Fruit fly (Drosophila melanogaster): ENCODE data around the gene Trf4-1.

DNA sequence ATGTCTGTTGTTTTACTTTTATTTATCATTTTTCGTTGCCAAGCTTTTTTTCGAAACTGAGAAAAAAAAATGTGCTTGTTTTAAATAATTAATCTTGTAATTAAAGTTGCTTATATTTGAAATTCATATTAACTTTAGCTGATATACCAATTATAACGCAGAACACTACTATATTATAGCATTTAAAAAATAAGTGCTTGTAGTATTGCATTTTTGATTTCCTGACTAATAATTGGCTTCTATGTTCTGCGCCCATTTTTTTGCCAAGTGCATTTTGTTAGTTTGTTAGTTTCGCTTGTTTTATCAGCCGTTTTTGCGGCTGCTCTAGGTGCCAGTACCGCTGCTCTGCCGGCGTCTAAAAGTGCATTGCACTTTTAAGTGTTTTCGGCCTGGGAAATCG, 38.6 kb upstream of the Trf4-1 start:
- TF ChIP-seq esn (GFP tag; optimal IDR thresholded peaks at IDR 0.05) = no peak
- TF ChIP-seq CG34406 (GFP tag; optimal IDR thresholded peaks at IDR 0.05) = no peak
- no peak for TF ChIP-seq CG8319 (GFP tag; optimal IDR thresholded peaks at IDR 0.05)
- no peak for TF ChIP-seq CG7368 (GFP tag; optimal IDR thresholded peaks at IDR 0.05)
- no peak for TF ChIP-seq cyc (GFP tag; optimal IDR thresholded peaks at IDR 0.05)
- no peak for TF ChIP-seq Sox102F (GFP tag; optimal IDR thresholded peaks at IDR 0.05)
